Fruit fly (Drosophila melanogaster) whole organism, embryonic: Measurements from ENCODE around the gene msn.
A peak's percentile ranks its signal among the peaks of the same experiment; 100 is the strongest.

Experiments used
- CG10321 ChIP-seq: fragments of 200-800 bp; sonication (Bioruptor generic); IDR thresholded peaks from 2 replicates; pipeline ENCODE4 v1.3.6; 2022; ENCODE audit warnings: missing biosample characterization, missing genetic modification characterization
- CG10366 ChIP-seq: fragments of 200-800 bp; sonication (Bioruptor generic); IDR thresholded peaks from 2 replicates; pipeline ENCODE4 v1.3.6; 2022; ENCODE audit warnings: missing biosample characterization, missing genetic modification characterization
- CG12155 ChIP-seq: fragments of 200-800 bp; sonication (Bioruptor generic); optimal IDR thresholded peaks from 3 replicates; lab custom pipeline; 2016; ENCODE audit warnings: missing biosample characterization, missing genetic modification characterization
- CG13775 ChIP-seq: fragments of 200-800 bp; sonication (Bioruptor generic); optimal IDR thresholded peaks from 3 replicates; lab custom pipeline; 2017; ENCODE audit warnings: missing biosample characterization, mild to moderate bottlenecking, missing genetic modification characterization
- CG13894 ChIP-seq: fragments of 200-800 bp; sonication (Bioruptor generic); optimal IDR thresholded peaks from 3 replicates; lab custom pipeline; 2018; ENCODE audit warnings: missing biosample characterization, mild to moderate bottlenecking, missing genetic modification characterization, moderate library complexity
- CG14014 ChIP-seq: fragments of 200-800 bp; sonication (Bioruptor generic); IDR thresholded peaks from 2 replicates; pipeline ENCODE4 v1.3.6; 2022; ENCODE audit warnings: missing biosample characterization, missing genetic modification characterization
- CG14441 ChIP-seq: fragments of 200-800 bp; sonication (Bioruptor generic); IDR thresholded peaks from 2 replicates; pipeline ENCODE4 v1.3.6; 2022; ENCODE audit warnings: missing biosample characterization, missing genetic modification characterization
- CG14667 ChIP-seq: fragments of 200-800 bp; sonication (Bioruptor generic); IDR thresholded peaks from 2 replicates; pipeline ENCODE4 v1.3.6; 2022; ENCODE audit warnings: missing biosample characterization, missing genetic modification characterization
- CG15011 ChIP-seq: fragments of 200-800 bp; sonication (Bioruptor generic); optimal IDR thresholded peaks from 3 replicates; lab custom pipeline; 2018; ENCODE audit warnings: missing biosample characterization, mild to moderate bottlenecking, missing genetic modification characterization
- CG18619 ChIP-seq: fragments of 200-800 bp; sonication (Bioruptor generic); optimal IDR thresholded peaks from 3 replicates; lab custom pipeline; 2017; ENCODE audit warnings: missing biosample characterization, mild to moderate bottlenecking, missing genetic modification characterization
- CG31365 ChIP-seq: fragments of 200-800 bp; sonication (Bioruptor generic); optimal IDR thresholded peaks from 2 replicates; lab custom pipeline; 2018; ENCODE audit warnings: missing biosample characterization, mild to moderate bottlenecking, missing genetic modification characterization
- CG31441 ChIP-seq: fragments of 200-800 bp; sonication (Bioruptor generic); IDR thresholded peaks from 2 replicates; pipeline ENCODE4 v1.3.6; 2022; ENCODE audit warnings: missing biosample characterization, missing genetic modification characterization
- CG3281 ChIP-seq: fragments of 200-800 bp; sonication (Bioruptor generic); optimal IDR thresholded peaks from 3 replicates; lab custom pipeline; 2017; ENCODE audit warnings: missing biosample characterization, mild to moderate bottlenecking, missing genetic modification characterization
- CG42726 ChIP-seq: fragments of 200-800 bp; sonication (Bioruptor generic); IDR thresholded peaks from 2 replicates; pipeline ENCODE4 v1.3.6; 2022; ENCODE audit warnings: missing biosample characterization, missing genetic modification characterization; ENCODE audit not compliant: partially characterized antibody
- CG4328 ChIP-seq: fragments of 200-800 bp; sonication (Bioruptor generic); optimal IDR thresholded peaks from 3 replicates; lab custom pipeline; 2017; ENCODE audit warnings: missing biosample characterization, missing genetic modification reagents, missing genetic modification characterization
- CG4360 ChIP-seq: fragments of 200-800 bp; sonication (Bioruptor generic); IDR thresholded peaks from 2 replicates; pipeline ENCODE4 v1.3.6; 2022; ENCODE audit warnings: missing biosample characterization, missing genetic modification characterization
- CG6654 ChIP-seq: fragments of 200-800 bp; sonication (Bioruptor generic); optimal IDR thresholded peaks from 2 replicates; lab custom pipeline; 2017; ENCODE audit warnings: missing biosample characterization, mild to moderate bottlenecking, missing genetic modification characterization
- CG7556 ChIP-seq: fragments of 200-800 bp; sonication (Bioruptor generic); optimal IDR thresholded peaks from 2 replicates; lab custom pipeline; 2017; ENCODE audit warnings: missing biosample characterization, mild to moderate bottlenecking, missing genetic modification characterization
- CG9609 ChIP-seq: fragments of 200-800 bp; sonication (Bioruptor generic); optimal IDR thresholded peaks from 3 replicates; lab custom pipeline; 2016; ENCODE audit warnings: missing biosample characterization, missing genetic modification characterization
- CrebB ChIP-seq: fragments of 200-800 bp; sonication (Bioruptor generic); optimal IDR thresholded peaks from 3 replicates; lab custom pipeline; 2018; ENCODE audit warnings: missing biosample characterization, mild to moderate bottlenecking, missing genetic modification characterization
- Fer2 ChIP-seq: fragments of 200-800 bp; sonication (Bioruptor generic); optimal IDR thresholded peaks from 2 replicates; lab custom pipeline; 2018; ENCODE audit warnings: missing biosample characterization, mild to moderate bottlenecking, missing genetic modification characterization, moderate library complexity
- Hsf ChIP-seq: fragments of 200-800 bp; sonication (Bioruptor generic); optimal IDR thresholded peaks from 3 replicates; lab custom pipeline; 2016; ENCODE audit warnings: missing biosample characterization, missing genetic modification characterization
- NC2β ChIP-seq: fragments of 200-800 bp; sonication (Bioruptor generic); optimal IDR thresholded peaks from 2 replicates; lab custom pipeline; 2016; ENCODE audit warnings: missing biosample characterization, missing genetic modification characterization
- NK7.1 ChIP-seq: fragments of 200-800 bp; sonication (Bioruptor generic); optimal IDR thresholded peaks from 3 replicates; lab custom pipeline; 2016; ENCODE audit warnings: missing biosample characterization, missing genetic modification characterization
- Nf-YA ChIP-seq: fragments of 200-800 bp; sonication (Bioruptor generic); IDR thresholded peaks from 2 replicates; pipeline ENCODE4 v1.3.6; 2022; ENCODE audit warnings: missing biosample characterization, missing genetic modification characterization
- Opbp ChIP-seq: fragments of 200-800 bp; sonication (Bioruptor generic); IDR thresholded peaks from 3 replicates; pipeline ENCODE4 v1.3.6; 2022; ENCODE audit warnings: missing biosample characterization, missing genetic modification characterization; ENCODE audit not compliant: partially characterized antibody
- az2 ChIP-seq: fragments of 200-800 bp; sonication (Bioruptor generic); optimal IDR thresholded peaks from 3 replicates; lab custom pipeline; 2016; ENCODE audit warnings: missing biosample characterization, missing genetic modification characterization
- bab2 ChIP-seq: fragments of 200-800 bp; sonication (Bioruptor generic); optimal IDR thresholded peaks from 2 replicates; lab custom pipeline; 2016; ENCODE audit warnings: missing biosample characterization, missing genetic modification characterization
- caup ChIP-seq: fragments of 200-800 bp; sonication (Bioruptor generic); optimal IDR thresholded peaks from 3 replicates; lab custom pipeline; 2017; ENCODE audit warnings: missing biosample characterization, mild to moderate bottlenecking, missing genetic modification characterization, moderate library complexity; ENCODE audit not compliant: severe bottlenecking
- chinmo ChIP-seq: fragments of 200-800 bp; sonication (Bioruptor generic); IDR thresholded peaks from 4 replicates; pipeline ENCODE4 v1.3.6; 2022; ENCODE audit warnings: missing biosample characterization, missing genetic modification characterization; ENCODE audit not compliant: partially characterized antibody
- ci ChIP-seq: fragments of 200-800 bp; sonication (Bioruptor generic); IDR thresholded peaks from 3 replicates; pipeline ENCODE4 v1.3.6; 2022; ENCODE audit warnings: missing biosample characterization, missing genetic modification characterization
- crc ChIP-seq: fragments of 200-800 bp; sonication (Bioruptor generic); optimal IDR thresholded peaks from 2 replicates; lab custom pipeline; 2016; ENCODE audit warnings: missing biosample characterization, missing genetic modification characterization
- ewg ChIP-seq: fragments of 200-800 bp; sonication (Bioruptor generic); optimal IDR thresholded peaks from 3 replicates; lab custom pipeline; 2017; ENCODE audit warnings: mild to moderate bottlenecking, missing biosample characterization, missing genetic modification reagents, missing genetic modification characterization
- fu2 ChIP-seq: fragments of 200-800 bp; sonication (Bioruptor generic); optimal IDR thresholded peaks from 2 replicates; lab custom pipeline; 2016; ENCODE audit warnings: missing biosample characterization, missing genetic modification characterization
- jigr1 ChIP-seq: fragments of 200-800 bp; sonication (Bioruptor generic); IDR thresholded peaks from 3 replicates; pipeline ENCODE4 v1.3.6; 2022; ENCODE audit warnings: missing biosample characterization, missing genetic modification characterization
- jing ChIP-seq: fragments of 200-800 bp; sonication (Bioruptor generic); optimal IDR thresholded peaks from 2 replicates; lab custom pipeline; 2018; ENCODE audit warnings: missing biosample characterization, mild to moderate bottlenecking, missing genetic modification characterization
- lab ChIP-seq: fragments of 200-800 bp; sonication (Bioruptor generic); optimal IDR thresholded peaks from 3 replicates; lab custom pipeline; 2017; ENCODE audit warnings: missing biosample characterization, missing genetic modification characterization, mild to moderate bottlenecking, moderate library complexity, missing genetic modification reagents
- lilli ChIP-seq: fragments of 200-800 bp; sonication (Bioruptor generic); optimal IDR thresholded peaks from 3 replicates; lab custom pipeline; 2016; ENCODE audit warnings: missing biosample characterization, missing genetic modification characterization
- lmd ChIP-seq: fragments of 200-800 bp; sonication (Bioruptor generic); IDR thresholded peaks from 2 replicates; pipeline ENCODE4 v1.3.6; 2022; ENCODE audit warnings: missing biosample characterization, missing genetic modification characterization
- maf-S ChIP-seq: fragments of 200-800 bp; sonication (Bioruptor generic); optimal IDR thresholded peaks from 2 replicates; lab custom pipeline; 2016; ENCODE audit warnings: missing biosample characterization, missing genetic modification characterization
- pan ChIP-seq, 4 experiments: fragments of >200 bp in 3 of 4; fragments of 200-800 bp in 1 of 4; sonication (Bioruptor generic) in 1 of 4; optimal IDR thresholded peaks in 3 of 4; IDR thresholded peaks in 1 of 4; 2 replicates each; pipeline versions ENCODE4 v1.3.6 to Lab custom; 2017 to 2022; ENCODE audit warnings: missing biosample characterization in 2 of 4, missing genetic modification characterization in 2 of 4, mixed read lengths in 1 of 4
- pfk ChIP-seq: fragments of 200-800 bp; sonication (Bioruptor generic); optimal IDR thresholded peaks from 2 replicates; lab custom pipeline; 2018; ENCODE audit warnings: missing biosample characterization, mild to moderate bottlenecking, missing genetic modification characterization, moderate library complexity
- psq ChIP-seq: fragments of 200-800 bp; sonication (Bioruptor generic); optimal IDR thresholded peaks from 2 replicates; lab custom pipeline; 2017; ENCODE audit warnings: missing biosample characterization, missing genetic modification characterization
- ssp ChIP-seq: fragments of 200-800 bp; sonication (Bioruptor generic); IDR thresholded peaks from 2 replicates; pipeline ENCODE4 v1.3.6; 2022; ENCODE audit warnings: missing biosample characterization, missing genetic modification characterization
- tx ChIP-seq: fragments of 200-800 bp; sonication (Bioruptor generic); optimal IDR thresholded peaks from 2 replicates; lab custom pipeline; 2016; ENCODE audit warnings: missing biosample characterization, missing genetic modification characterization
- vvl ChIP-seq: fragments of 200-800 bp; sonication (Bioruptor generic); IDR thresholded peaks from 2 replicates; pipeline ENCODE4 v1.3.6; 2022; ENCODE audit warnings: missing biosample characterization, missing genetic modification characterization
- wdn ChIP-seq: fragments of 200-800 bp; sonication (Bioruptor generic); IDR thresholded peaks from 2 replicates; pipeline ENCODE4 v1.3.6; 2022; ENCODE audit warnings: missing biosample characterization, missing genetic modification characterization

msn gene

DNA sequence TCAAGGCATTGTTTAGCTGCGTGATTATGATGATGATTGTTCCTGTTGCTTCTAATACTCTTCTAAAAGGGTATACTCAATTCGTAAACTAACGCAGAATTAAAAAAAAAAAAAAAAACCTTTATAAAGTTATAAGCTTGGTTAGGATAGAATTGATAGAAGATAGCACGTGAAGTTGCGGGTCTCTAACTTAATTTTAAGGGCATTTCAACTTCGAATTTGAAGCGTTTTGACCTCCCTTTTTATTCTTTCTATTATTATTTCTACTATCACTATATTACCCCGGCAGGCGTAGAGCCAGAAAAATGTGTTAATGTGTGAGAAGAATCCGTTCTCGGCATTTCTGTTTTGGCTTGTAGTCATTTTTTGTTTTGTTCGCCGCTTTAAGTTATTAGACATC lies 7.6 kb downstream of the msn start (continued):
- TF ChIP-seq CrebB (tag; lab: Kevin White, UChicago) (no peak), crc (GFP tag; lab: Kevin White, UChicago) (peak; percentile 32), CG9609 (GFP tag; lab: Kevin White, UChicago) (peak; percentile 6), Nf-YA (GFP tag; lab: Robert Waterston, UW) (no peak), pfk (GFP tag; lab: Kevin White, UChicago) (no peak), CG13775 (GFP tag; lab: Kevin White, UChicago) (peak; percentile 44), CG6654 (GFP tag; lab: Kevin White, UChicago) (peak; percentile 40), ssp (GFP tag; lab: Robert Waterston, UW) (no peak), CG14441 (GFP tag; lab: Robert Waterston, UW) (peak; percentile 64), az2 (peak; percentile 65), CG14667 (GFP tag; lab: Robert Waterston, UW) (peak; percentile 47), NK7.1 (no peak), CG13894 (tag; lab: Kevin White, UChicago) (peak; percentile 23), CG3281 (GFP tag; lab: Kevin White, UChicago) (peak; percentile 54), CG18619 (GFP tag; lab: Kevin White, UChicago) (peak; percentile 16), jigr1 (GFP tag; lab: Robert Waterston, UW) (no peak), maf-S (GFP tag; lab: Kevin White, UChicago) (no peak), Opbp (no peak), fu2 (GFP tag; lab: Kevin White, UChicago) (no peak), CG10321 (GFP tag; lab: Robert Waterston, UW) (no peak), wdn (0 out of 2 replicates have a peak, but pooled peaks have one; percentile 37), CG42726 (GFP tag; lab: Robert Waterston, UW) (no peak), tx (GFP tag; lab: Kevin White, UChicago) (peak; percentile 30), CG12155 (GFP tag; lab: Kevin White, UChicago) (peak; percentile 61), Hsf (GFP tag; lab: Kevin White, UChicago) (peak; percentile 69), bab2 (GFP tag; lab: Kevin White, UChicago) (peak; percentile 55)

dm6 chr3L:2578315-2578714 lies 8.0 kb downstream of the msn start:
- no peak for TF ChIP-seq lmd
- TF ChIP-seq CG4360 = peak; percentile 91

DNA sequence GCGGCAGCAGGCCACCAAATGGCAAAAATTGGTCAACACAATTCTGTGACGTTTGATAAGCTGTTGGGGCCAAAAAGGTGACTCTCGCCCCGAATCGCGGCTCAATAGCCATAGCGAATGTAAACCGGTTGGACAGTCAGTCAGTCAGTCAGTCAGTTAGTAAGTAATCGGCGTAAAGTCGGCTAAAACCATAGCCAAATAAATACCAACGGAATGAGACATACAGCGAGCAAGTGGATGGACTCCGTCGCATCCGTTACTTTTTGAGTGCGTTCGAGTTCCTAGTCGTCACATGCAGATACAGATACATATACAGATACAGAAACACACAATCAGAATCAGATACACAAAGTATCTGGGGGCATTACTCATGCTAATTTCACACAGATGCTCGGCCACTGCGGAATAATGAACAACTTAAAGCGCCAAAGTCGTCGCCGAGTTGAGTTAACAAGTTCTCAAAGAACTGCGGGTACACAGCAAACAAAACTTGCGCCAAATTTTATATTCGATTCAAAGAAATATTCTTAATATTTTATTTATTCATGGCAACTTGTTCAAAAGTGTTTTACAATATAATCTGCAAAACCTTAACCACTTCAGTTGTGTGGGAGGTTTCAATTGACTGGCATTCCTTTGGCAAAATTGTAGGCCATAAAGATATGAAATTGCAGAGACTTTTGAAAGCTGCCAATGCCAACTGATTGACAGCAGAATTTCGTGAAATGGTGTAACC lies 9.1 kb downstream of the msn start:
- no peak for TF ChIP-seq pan (optimal IDR thresholded peaks at IDR 0.05; lab: Kevin White, UChicago)
- peak in 1 of 2 experiments; percentile 24 for TF ChIP-seq pan (GFP tag; optimal IDR thresholded peaks at IDR 0.05 in 1 of 2, IDR thresholded peaks at IDR 0.05 in 1 of 2)
- TF ChIP-seq CG31441 (GFP tag; lab: Robert Waterston, UW) = no peak
- no peak for TF ChIP-seq pfk (GFP tag; lab: Kevin White, UChicago)
- TF ChIP-seq caup = no peak
- no peak for TF ChIP-seq CG4328
- TF ChIP-seq psq (GFP tag; lab: Kevin White, UChicago) = no peak
- TF ChIP-seq lilli = peak; percentile 15
- TF ChIP-seq ci (GFP tag; lab: Robert Waterston, UW) = 0 out of 3 replicates have a peak, but pooled peaks have one; percentile 23
- TF ChIP-seq vvl (GFP tag; lab: Robert Waterston, UW) = no peak
- no peak for TF ChIP-seq CG14014 (GFP tag; lab: Robert Waterston, UW)
- TF ChIP-seq lab (GFP tag; lab: Kevin White, UChicago) = peak; percentile 29
- no peak for TF ChIP-seq CG7556 (GFP tag; lab: Kevin White, UChicago)
- TF ChIP-seq CG31365 (tag; lab: Kevin White, UChicago) = no peak
- no peak for TF ChIP-seq ewg (GFP tag; lab: Kevin White, UChicago)
- TF ChIP-seq CG10366 = no peak
- no peak for TF ChIP-seq Fer2 (tag; lab: Kevin White, UChicago)
- no peak for TF ChIP-seq az2
- TF ChIP-seq CG15011 (GFP tag; lab: Kevin White, UChicago) = no peak
- no peak for TF ChIP-seq jing (GFP tag; lab: Kevin White, UChicago)
- peak; percentile 85; the same call in 3 of the 4 replicates for TF ChIP-seq chinmo (GFP tag; lab: Robert Waterston, UW)
- no peak for TF ChIP-seq NC2β (GFP tag; lab: Kevin White, UChicago)
